Fruit fly (Drosophila melanogaster) whole organism: ENCODE results near the gene RnpS1.

Experiments
- CG8478 ChIP-seq: fragments of >200 bp; optimal IDR thresholded peaks from 2 replicates; lab custom pipeline; 2018; ENCODE audit warnings: inconsistent platforms
- Dll ChIP-seq: fragments of >200 bp; optimal IDR thresholded peaks from 2 replicates; lab custom pipeline; 2017
- EcR ChIP-seq, 2 experiments: fragments of >200 bp; optimal IDR thresholded peaks; 2 replicates each; lab custom pipeline; 2017; ENCODE audit warnings: missing biosample characterization in 2 of 2, missing genetic modification characterization in 2 of 2, missing genetic modification reagents in 2 of 2
- pan ChIP-seq: fragments of >200 bp; optimal IDR thresholded peaks from 2 replicates; lab custom pipeline; 2017
- psq ChIP-seq: fragments of >200 bp; optimal IDR thresholded peaks from 2 replicates; lab custom pipeline; 2017
- usp ChIP-seq: fragments of >200 bp; optimal IDR thresholded peaks from 2 replicates; lab custom pipeline; 2017; ENCODE audit warnings: missing biosample characterization, missing genetic modification characterization, mixed read lengths

Gene RnpS1

DNA sequence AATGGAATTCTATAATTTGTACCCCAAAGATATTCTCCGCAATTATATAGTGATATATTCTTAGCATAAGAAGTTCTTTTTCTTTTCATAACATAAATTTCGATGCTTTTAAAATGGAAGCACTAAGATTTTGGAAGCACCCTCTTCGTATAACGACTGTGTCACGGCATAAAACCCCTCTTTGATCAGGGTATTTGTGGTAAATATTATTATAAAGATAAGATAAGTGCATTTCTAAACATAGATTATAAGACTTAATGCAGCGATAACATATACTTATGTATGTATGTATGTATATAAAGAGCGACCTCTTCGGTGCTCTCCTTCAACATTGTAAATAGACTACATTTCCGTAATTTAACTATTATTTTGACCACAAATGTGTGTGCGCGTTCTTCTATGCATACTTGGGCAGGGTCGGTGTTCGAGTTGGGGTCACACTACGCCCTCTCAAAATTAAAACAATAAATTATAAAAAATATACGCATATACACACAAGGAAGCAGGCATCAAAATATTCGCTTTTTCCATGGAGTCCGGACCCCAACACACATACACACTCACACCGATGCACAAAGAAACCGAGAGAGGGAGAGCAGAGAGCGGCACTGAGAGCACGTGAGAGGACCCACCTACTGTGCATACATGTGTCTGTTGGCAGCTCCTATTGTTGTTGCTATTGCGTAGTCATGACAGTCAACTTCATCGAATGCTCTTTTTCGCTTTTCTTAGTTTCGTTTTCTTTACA is 1.4 kb upstream of the RnpS1 start:
- TF ChIP-seq psq = no peak
- TF ChIP-seq pan (lab: Kevin White, UChicago) = no peak
- no peak for TF ChIP-seq usp (GFP tag; lab: Kevin White, UChicago)
- no peak for TF ChIP-seq CG8478 (lab: Kevin White, UChicago)
- TF ChIP-seq Dll = no peak
- TF ChIP-seq EcR (GFP tag; optimal IDR thresholded peaks at IDR 0.05; lab: Kevin White, UChicago) = no peak

DNA sequence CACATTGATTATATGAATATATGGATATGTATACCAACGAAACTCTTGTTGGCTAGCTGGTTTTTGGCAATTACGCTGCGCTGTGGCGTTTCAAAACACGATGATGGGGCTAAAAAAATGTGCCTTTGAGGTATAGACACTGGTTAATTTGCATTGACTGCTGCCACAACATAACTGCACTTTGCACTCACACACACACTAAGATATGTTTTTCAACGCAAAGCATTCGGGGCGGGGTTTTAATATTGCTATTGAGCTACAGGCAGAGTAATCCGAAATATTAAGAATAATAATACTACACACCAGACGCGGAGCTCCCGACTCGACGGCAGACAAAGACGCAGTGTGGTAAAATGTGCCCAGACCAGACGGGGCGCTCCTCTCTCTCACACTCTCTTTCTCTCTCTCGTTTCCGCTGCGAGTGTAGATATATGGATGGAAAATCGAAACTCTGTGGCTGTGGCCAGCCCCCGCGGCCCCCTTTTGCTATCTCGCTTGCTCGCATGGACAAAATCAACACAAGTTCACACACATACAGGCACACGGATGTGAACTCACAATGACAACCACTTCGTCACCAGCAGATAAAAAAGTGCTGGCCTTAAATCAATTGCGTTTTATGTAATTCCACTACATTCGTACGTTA is 698 bp upstream of the RnpS1 start:
- TF ChIP-seq EcR (GFP tag; optimal IDR thresholded peaks at IDR 0.05; lab: Kevin White, UChicago) (no peak), psq (no peak), Dll (peak; percentile 93)

DNA sequence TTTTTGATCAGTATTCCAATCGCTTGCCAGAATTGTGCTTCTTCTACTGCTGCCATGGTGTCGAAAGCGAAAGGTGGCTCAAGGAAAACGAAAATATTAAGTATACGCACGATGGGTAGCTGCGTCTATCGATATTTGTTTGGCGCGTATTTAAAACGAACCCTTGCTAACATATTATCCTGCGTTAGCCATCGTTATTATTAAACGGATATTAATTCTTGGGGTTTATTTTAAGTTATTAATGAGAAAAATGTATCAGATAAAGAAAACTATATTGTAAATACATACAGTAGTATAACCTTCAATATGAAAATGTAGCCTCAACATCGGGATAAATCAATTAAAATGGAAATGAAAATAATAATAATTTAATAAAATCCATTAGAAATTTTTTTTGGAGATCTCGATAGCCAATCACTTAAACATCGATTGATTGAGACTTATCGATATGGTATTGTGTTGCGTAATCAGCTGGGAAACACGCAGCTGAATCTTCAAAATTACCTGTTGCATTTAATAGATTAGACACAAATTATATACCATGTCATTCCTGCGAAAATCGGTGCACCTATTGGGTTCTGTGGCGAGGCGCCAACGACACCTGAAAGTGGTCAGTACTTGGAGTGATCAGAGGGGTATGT is 3.6 kb downstream of the RnpS1 start, which contains the start of the genes CG9386 and BckdhA:
Gene CG9386 (minus strand): TSS at position 75 of the 641 bp plus-strand sequence.
Gene BckdhA (plus strand): TSS at position 452 of the 641 bp plus-strand sequence.
- TF ChIP-seq EcR (GFP tag; optimal IDR thresholded peaks at IDR 0.05; lab: Kevin White, UChicago) = no peak
- no peak for TF ChIP-seq usp (GFP tag; lab: Kevin White, UChicago)
- no peak for TF ChIP-seq pan (lab: Kevin White, UChicago)
- TF ChIP-seq CG8478 (lab: Kevin White, UChicago) = no peak
- TF ChIP-seq psq = no peak
- no peak for TF ChIP-seq Dll

DNA sequence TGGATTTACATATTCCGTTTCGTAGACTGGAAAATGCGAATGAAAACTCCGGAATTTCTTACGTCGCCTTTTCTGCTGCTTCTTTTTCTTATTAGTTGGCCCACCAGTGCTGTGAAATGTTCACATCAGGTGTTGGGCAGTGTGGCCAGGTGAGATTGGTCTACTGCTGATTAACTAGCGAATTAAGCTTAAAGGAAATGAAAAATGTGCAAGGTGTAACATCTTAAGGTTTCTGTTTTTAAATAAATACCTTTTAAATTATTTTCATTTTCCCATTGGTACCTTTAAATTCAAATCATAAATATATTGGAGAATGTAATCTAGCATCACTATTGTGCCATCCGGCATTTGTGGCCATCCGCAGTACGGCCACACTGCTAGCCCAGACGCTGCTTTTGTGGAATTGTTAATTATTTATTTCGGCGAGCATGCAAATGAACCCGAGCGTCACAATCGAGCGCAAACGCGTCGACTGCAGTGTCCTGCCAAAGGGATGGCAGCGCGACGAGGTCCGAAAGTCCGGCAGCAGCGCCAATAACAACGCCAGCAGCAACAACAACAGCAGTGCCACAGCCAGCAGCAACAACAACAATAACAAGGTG is 7.7 kb downstream of the RnpS1 start, which contains the start of the genes AP-1mu and MBD-like:
Gene AP-1mu (minus strand): TSS at position 113 of the 602 bp plus-strand sequence.
Gene MBD-like (plus strand): TSS at position 348 of the 602 bp plus-strand sequence.
- TF ChIP-seq psq (no peak), EcR (GFP tag; optimal IDR thresholded peaks at IDR 0.05; lab: Kevin White, UChicago) (no peak), CG8478 (lab: Kevin White, UChicago) (no peak), Dll (no peak), usp (GFP tag; lab: Kevin White, UChicago) (no peak), pan (lab: Kevin White, UChicago) (no peak)

DNA sequence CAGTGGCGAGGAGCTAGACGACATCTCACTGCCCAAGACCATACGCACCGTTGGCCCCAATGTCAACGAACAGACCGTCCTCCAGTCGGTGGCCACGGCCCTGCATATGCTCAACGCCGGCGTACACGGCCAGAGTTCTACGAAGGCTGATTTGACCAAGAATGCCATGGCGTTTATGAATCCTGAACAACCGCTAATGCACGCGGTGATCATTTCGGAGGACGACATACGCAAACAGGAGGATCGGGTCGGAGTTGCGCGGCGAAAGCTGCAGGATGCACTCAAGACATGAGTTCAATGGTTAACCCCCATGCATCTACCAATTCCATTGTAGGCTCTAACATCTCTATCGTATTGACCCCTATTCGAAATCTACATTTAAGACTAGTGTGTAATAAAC is 9.3 kb downstream of the RnpS1 start:
- TF ChIP-seq usp (GFP tag; lab: Kevin White, UChicago) (no peak), pan (lab: Kevin White, UChicago) (no peak), CG8478 (lab: Kevin White, UChicago) (no peak), Dll (no peak), EcR (GFP tag; optimal IDR thresholded peaks at IDR 0.05; lab: Kevin White, UChicago) (no peak), psq (no peak)

DNA sequence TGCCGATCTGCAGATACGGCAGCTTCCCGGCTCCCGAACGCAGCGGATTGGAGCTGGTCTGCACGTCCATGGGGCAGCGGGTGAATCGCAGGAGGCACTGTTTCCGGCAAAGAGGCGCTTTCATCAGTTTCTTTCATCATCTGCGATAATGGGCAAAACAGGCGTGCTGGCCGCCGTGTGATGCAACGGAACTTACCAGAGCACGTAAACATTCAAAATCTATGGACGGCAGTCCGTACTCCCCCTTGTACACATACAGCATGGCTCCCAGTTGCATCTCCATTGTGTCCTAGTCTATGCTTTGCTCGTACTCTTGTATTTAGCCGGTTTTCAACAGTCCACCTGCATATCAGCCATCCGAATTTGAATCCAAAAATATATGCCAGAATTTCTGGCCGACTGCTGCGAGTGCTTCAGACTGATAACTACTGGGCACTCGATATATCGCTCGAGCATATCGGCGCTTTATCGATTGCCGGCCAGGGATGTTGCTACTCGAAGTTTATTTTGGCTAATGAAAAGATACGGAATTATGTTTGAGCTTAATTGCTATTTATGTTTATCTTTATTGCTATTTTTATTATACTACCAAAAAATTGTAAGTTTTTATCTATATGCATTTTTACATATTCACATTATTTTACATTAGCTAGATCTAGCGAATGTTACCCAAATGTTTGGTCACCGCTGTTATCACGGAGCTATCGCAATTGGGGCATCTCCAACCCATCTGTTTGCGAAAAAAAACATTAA is 11.6 kb downstream of the RnpS1 start, which contains the start of the genes CG9393 and Vps45:
Gene CG9393 (minus strand): TSS at position 434 of the 753 bp plus-strand sequence.
Gene Vps45 (plus strand): TSS at position 685 of the 753 bp plus-strand sequence.
- TF ChIP-seq pan (lab: Kevin White, UChicago) (no peak), psq (no peak), Dll (no peak), EcR (GFP tag; optimal IDR thresholded peaks at IDR 0.05; lab: Kevin White, UChicago) (no peak), CG8478 (lab: Kevin White, UChicago) (no peak), usp (GFP tag; lab: Kevin White, UChicago) (no peak)

DNA sequence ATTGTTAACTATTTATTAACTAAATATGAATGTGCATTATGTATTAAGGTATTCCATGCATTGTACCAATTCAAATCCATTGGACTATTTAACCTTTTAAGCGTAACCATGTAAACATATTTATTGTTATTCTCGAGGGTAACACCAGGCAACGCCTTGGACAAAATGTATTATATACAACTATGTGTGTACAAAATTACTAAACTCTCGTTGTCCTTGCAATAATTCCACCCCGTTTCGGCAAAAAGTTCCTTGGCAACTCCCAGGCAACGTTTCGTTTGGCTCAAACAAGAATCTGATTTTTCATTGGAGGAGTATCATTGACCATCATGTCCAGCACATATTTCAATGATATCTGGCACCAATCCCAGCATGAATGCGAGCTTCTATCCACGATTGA is 14.1 kb downstream of the RnpS1 start, which contains the start of gene CG16789:
Gene CG16789 (plus strand): TSS at position 301 of the 400 bp plus-strand sequence.
- TF ChIP-seq psq (no peak), CG8478 (lab: Kevin White, UChicago) (no peak)

DNA sequence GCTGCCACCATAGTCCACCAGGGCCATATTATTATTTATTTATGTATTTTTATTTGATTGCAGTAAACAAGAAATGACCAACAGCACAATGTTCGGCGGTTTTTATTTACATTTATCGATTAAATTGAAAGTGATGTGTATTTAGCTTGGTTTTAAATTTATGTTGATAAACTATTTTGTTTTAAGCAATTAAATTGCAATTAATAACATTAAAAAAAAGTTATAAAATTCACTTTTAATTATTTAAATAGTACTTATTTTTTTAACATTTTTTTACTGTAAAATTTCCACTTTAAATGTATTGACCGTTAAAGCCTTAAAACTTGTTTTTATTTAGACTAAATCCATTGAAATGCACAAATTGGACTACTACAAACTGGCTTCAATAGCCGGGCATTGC is 18.3 kb downstream of the RnpS1 start, which contains the start of gene CG16790:
Gene CG16790 (minus strand): TSS at position 101 of the 400 bp plus-strand sequence.
- no peak for TF ChIP-seq Dll
- no peak for TF ChIP-seq CG8478 (lab: Kevin White, UChicago)
- TF ChIP-seq pan (lab: Kevin White, UChicago) = no peak
- TF ChIP-seq EcR (GFP tag; optimal IDR thresholded peaks at IDR 0.05; lab: Kevin White, UChicago) = no peak
- TF ChIP-seq psq = no peak
- TF ChIP-seq usp (GFP tag; lab: Kevin White, UChicago) = no peak

DNA sequence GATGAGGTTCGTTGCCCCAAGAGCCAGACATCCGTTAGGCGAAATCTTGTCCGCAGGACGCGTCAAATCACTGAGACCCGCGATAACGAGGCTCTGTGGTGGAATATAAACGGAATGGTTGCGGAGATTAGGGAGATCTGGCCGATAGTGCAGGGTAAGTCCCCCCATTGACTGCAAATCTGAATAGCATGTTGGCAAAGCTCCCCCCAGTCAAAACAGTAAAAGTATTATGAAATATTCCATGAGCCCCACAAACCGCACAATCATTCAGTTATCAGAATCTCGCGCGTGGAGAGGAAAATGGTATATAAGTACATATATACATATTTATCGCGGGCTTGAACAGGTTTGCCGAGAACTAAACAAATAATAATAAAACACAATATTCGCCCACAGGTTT is 18.8 kb downstream of the RnpS1 start:
- TF ChIP-seq CG8478 (lab: Kevin White, UChicago) = no peak
- no peak for TF ChIP-seq psq
- no peak for TF ChIP-seq Dll
- no peak for TF ChIP-seq pan (lab: Kevin White, UChicago)
- TF ChIP-seq usp (GFP tag; lab: Kevin White, UChicago) = no peak
- no peak for TF ChIP-seq EcR (GFP tag; optimal IDR thresholded peaks at IDR 0.05; lab: Kevin White, UChicago)

DNA sequence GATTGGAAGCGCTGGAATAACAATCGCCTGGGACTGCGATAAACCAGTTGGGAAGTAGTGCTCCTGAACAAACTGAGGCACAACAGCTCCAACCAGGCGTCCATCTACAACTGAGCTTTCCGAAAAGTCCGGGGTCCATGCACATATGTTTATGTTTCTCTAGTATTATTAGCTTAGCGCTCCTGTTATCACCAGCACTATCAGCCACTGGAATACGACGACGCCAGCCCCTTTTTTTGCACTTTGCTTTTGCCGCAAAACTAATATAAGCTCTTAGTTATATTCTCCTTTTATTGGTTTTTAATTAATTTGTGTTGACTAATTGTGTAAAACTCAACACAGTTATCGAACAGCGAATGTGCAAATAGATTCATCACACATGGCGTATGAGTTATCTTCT is 19.7 kb downstream of the RnpS1 start, which contains the start of gene CG9396:
Gene CG9396 (minus strand): TSS at position 101 of the 400 bp plus-strand sequence.
- TF ChIP-seq Dll (no peak), usp (GFP tag; lab: Kevin White, UChicago) (no peak), pan (lab: Kevin White, UChicago) (no peak), CG8478 (lab: Kevin White, UChicago) (no peak), EcR (GFP tag; optimal IDR thresholded peaks at IDR 0.05; lab: Kevin White, UChicago) (no peak), psq (no peak)
